Fruit fly (Drosophila melanogaster): Measurements from ENCODE around the gene CG43373.

Gene CG43373

DNA sequence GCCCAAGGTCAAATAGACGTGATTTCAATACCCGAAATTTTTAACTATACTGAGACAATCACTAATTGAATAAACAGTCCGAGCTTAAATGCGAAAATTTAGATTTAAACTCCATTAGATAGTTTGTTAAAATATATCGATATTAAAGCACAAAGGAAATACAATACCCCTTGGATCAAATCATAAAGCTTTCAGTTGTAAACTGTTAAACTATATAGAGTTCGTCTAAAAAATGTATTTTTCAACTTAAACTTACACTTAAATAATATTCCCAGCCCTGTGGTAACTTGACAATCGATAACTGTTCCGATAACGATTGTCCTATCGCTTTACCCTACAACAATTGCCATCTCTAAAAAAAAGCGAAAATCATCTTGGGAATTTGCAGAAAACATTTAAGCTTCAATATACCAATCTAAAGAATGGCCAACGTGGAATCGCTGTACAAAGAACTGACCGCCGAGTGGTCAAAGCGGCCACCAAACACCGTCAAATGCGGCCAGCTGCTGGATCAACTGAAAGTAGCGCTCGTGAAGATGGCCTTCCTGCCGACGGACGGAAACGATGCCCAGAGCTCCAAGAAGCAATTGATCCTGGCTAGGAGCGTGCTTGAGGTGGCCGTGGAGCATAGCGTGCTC, 39.6 kb upstream of the CG43373 start, which contains the start of gene Rpn12 (continued):
- TF ChIP-seq CG1233 (GFP tag; optimal IDR thresholded peaks at IDR 0.05) (no peak), CG10274 (GFP tag; optimal IDR thresholded peaks at IDR 0.05) (no peak), Ssrp (tag; optimal IDR thresholded peaks at IDR 0.05) (no peak), chinmo (GFP tag; IDR thresholded peaks at IDR 0.05; ENCODE audit: partially characterized antibody) (no peak), CG1792 (GFP tag; optimal IDR thresholded peaks at IDR 0.05) (peak; percentile 37), CG1603 (tag; optimal IDR thresholded peaks at IDR 0.05) (peak; percentile 50), p53 (GFP tag; optimal IDR thresholded peaks at IDR 0.05) (no peak), Hey (tag; optimal IDR thresholded peaks at IDR 0.05) (no peak), twi (tag; optimal IDR thresholded peaks at IDR 0.05) (no peak), CG9215 (GFP tag; IDR thresholded peaks at IDR 0.05) (no peak), scrt (GFP tag; optimal IDR thresholded peaks at IDR 0.05) (no peak), emc (GFP tag; optimal IDR thresholded peaks at IDR 0.05) (no peak), grn (GFP tag; optimal IDR thresholded peaks at IDR 0.05) (no peak), dati (GFP tag; IDR thresholded peaks at IDR 0.05) (no peak), CG8290 (GFP tag; optimal IDR thresholded peaks at IDR 0.05) (peak; percentile 28), CG8290 (tag; optimal IDR thresholded peaks at IDR 0.05) (peak in 1 of 2 experiments; percentile 52), tio (GFP tag; optimal IDR thresholded peaks at IDR 0.05) (no peak), dimm (GFP tag; IDR thresholded peaks at IDR 0.05) (no peak), CG2875 (GFP tag; optimal IDR thresholded peaks at IDR 0.05) (no peak), CHES-1-like (GFP tag; optimal IDR thresholded peaks at IDR 0.05) (peak; percentile 36), CG18262 (tag; optimal IDR thresholded peaks at IDR 0.05) (peak; percentile 43), HmgD (GFP tag; optimal IDR thresholded peaks at IDR 0.05) (no peak), Doc2 (GFP tag; IDR thresholded peaks at IDR 0.05) (no peak), hkb (optimal IDR thresholded peaks at IDR 0.05) (no peak), hkb (GFP tag; IDR thresholded peaks at IDR 0.05) (no peak), CG17361 (GFP tag; IDR thresholded peaks at IDR 0.05) (peak; percentile 55; the same call in 2 of the 3 replicates), CG18011 (GFP tag; optimal IDR thresholded peaks at IDR 0.05) (no peak), repo (GFP tag; optimal IDR thresholded peaks at IDR 0.05) (no peak), CG30403 (GFP tag; optimal IDR thresholded peaks at IDR 0.05) (peak; percentile 43), CG17186 (GFP tag; optimal IDR thresholded peaks at IDR 0.05) (no peak), CG9797 (GFP tag; optimal IDR thresholded peaks at IDR 0.05) (no peak), pzg (GFP tag; optimal IDR thresholded peaks at IDR 0.05) (peak; percentile 58), CG1647 (GFP tag; optimal IDR thresholded peaks at IDR 0.05) (no peak)

DNA sequence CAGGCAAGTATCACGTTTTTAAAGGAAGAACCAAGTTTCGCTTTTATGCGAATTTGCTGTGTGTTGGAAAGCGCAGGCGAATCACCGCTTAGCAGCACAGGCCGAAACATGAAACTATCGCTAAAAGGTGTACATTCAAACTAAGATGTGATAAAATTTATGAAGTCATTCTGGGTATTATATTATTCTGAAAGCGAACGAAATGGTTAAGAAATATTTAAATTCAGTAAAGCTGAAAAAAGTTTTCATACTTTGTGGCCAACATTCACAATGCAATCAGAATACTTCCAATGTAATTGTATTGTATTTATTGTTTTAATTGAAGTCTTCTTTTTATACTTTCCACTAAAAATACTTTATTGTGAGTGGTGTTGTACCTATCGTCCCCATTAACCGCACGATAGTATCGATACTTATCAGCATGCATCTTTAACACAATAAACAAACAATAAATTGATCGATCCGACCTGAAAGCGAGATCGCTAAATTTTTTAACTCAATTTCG, 38.1 kb upstream of the CG43373 start, which contains the start of gene Smn:
Gene Smn, minus strand, starts transcription at position 347 of the 505 bp plus-strand sequence.
- TF ChIP-seq row (GFP tag; IDR thresholded peaks at IDR 0.05): peak; percentile 83
- no peak for TF ChIP-seq C15 (GFP tag; IDR thresholded peaks at IDR 0.05)
- TF ChIP-seq ttk (GFP tag; IDR thresholded peaks at IDR 0.05): no peak
- TF ChIP-seq CG10979 (tag; optimal IDR thresholded peaks at IDR 0.05): peak; percentile 18
- peak; percentile 40 for TF ChIP-seq CG7839 (tag; optimal IDR thresholded peaks at IDR 0.05)
- TF ChIP-seq CG4328 (GFP tag; optimal IDR thresholded peaks at IDR 0.05): peak; percentile 27
- TF ChIP-seq CG9437 (GFP tag; optimal IDR thresholded peaks at IDR 0.05): peak; percentile 18
- TF ChIP-seq CG1792 (GFP tag; optimal IDR thresholded peaks at IDR 0.05): peak; percentile 3
- TF ChIP-seq ems (GFP tag; optimal IDR thresholded peaks at IDR 0.05): no peak
- peak; percentile 72 for TF ChIP-seq CG2129 (GFP tag; IDR thresholded peaks at IDR 0.05; ENCODE audit: partially characterized antibody)
- peak; percentile 61 for TF ChIP-seq lbe (GFP tag; optimal IDR thresholded peaks at IDR 0.05)
- TF ChIP-seq Sin3A (optimal IDR thresholded peaks at IDR 0.05): peak; percentile 37
- TF ChIP-seq NfI (GFP tag; optimal IDR thresholded peaks at IDR 0.05): no peak
- peak; percentile 48 for TF ChIP-seq nmo (GFP tag; optimal IDR thresholded peaks at IDR 0.05)
- TF ChIP-seq CG12391 (tag; optimal IDR thresholded peaks at IDR 0.05): peak; percentile 61
- no peak for TF ChIP-seq CG6765 (GFP tag; optimal IDR thresholded peaks at IDR 0.05)
- TF ChIP-seq Chrac-16 (GFP tag; optimal IDR thresholded peaks at IDR 0.05): peak; percentile 53
- TF ChIP-seq Antp (GFP tag; optimal IDR thresholded peaks at IDR 0.05): peak; percentile 22
- TF ChIP-seq tin (GFP tag; optimal IDR thresholded peaks at IDR 0.05): peak; percentile 44
- TF ChIP-seq CG12236 (GFP tag; optimal IDR thresholded peaks at IDR 0.05): no peak
- no peak for TF ChIP-seq CG31365 (tag; optimal IDR thresholded peaks at IDR 0.05)
